Fruit fly (Drosophila melanogaster) whole organism, embryonic: ENCODE results near the gene CG34300.

ENCODE experiments used
- Bgb ChIP-seq: fragments of 200-800 bp; sonication (Bioruptor generic); IDR thresholded peaks from 2 replicates; pipeline ENCODE4 v1.3.6; 2022; ENCODE audit warnings: missing biosample characterization, missing genetic modification characterization; ENCODE audit not compliant: partially characterized antibody
- C15 ChIP-seq: fragments of 200-800 bp; sonication (Bioruptor generic); IDR thresholded peaks from 3 replicates; pipeline ENCODE4 v1.3.6; 2022; ENCODE audit warnings: missing biosample characterization, missing genetic modification characterization
- CG10654 ChIP-seq: fragments of 200-800 bp; sonication (Bioruptor generic); optimal IDR thresholded peaks from 2 replicates; lab custom pipeline; 2016; ENCODE audit warnings: missing biosample characterization, missing genetic modification characterization
- CG11093 ChIP-seq: fragments of 200-800 bp; sonication (Bioruptor generic); IDR thresholded peaks from 3 replicates; pipeline ENCODE4 v1.3.6; 2022; ENCODE audit warnings: missing biosample characterization, missing genetic modification characterization
- CG12942 ChIP-seq: fragments of 200-800 bp; sonication (Bioruptor generic); optimal IDR thresholded peaks from 3 replicates; lab custom pipeline; 2016; ENCODE audit warnings: missing biosample characterization, missing genetic modification characterization
- CG14050 ChIP-seq: fragments of 200-800 bp; sonication (Bioruptor generic); IDR thresholded peaks from 3 replicates; pipeline ENCODE4 v1.3.6; 2022; ENCODE audit warnings: missing biosample characterization, missing genetic modification characterization
- CG14860 ChIP-seq: fragments of 200-800 bp; sonication (Bioruptor generic); IDR thresholded peaks from 3 replicates; pipeline ENCODE4 v1.3.6; 2022; ENCODE audit warnings: missing biosample characterization, missing genetic modification characterization; ENCODE audit not compliant: partially characterized antibody
- CG17359 ChIP-seq: fragments of 200-800 bp; sonication (Bioruptor generic); optimal IDR thresholded peaks from 3 replicates; lab custom pipeline; 2018; ENCODE audit warnings: missing biosample characterization, mild to moderate bottlenecking, missing genetic modification characterization, moderate library complexity
- CG17912 ChIP-seq: fragments of 200-800 bp; sonication (Bioruptor generic); optimal IDR thresholded peaks from 2 replicates; lab custom pipeline; 2018; ENCODE audit warnings: missing biosample characterization, mild to moderate bottlenecking, missing genetic modification characterization
- CG18476 ChIP-seq: fragments of 200-800 bp; sonication (Bioruptor generic); optimal IDR thresholded peaks from 2 replicates; lab custom pipeline; 2016; ENCODE audit warnings: missing biosample characterization, mild to moderate bottlenecking, missing genetic modification characterization
- CG2120 ChIP-seq: fragments of 200-800 bp; sonication (Bioruptor generic); optimal IDR thresholded peaks from 3 replicates; lab custom pipeline; 2016; ENCODE audit warnings: missing biosample characterization, missing genetic modification characterization
- CG32767 ChIP-seq: fragments of 200-800 bp; sonication (Bioruptor generic); IDR thresholded peaks from 2 replicates; pipeline ENCODE4 v1.3.6; 2022; ENCODE audit warnings: missing biosample characterization, missing genetic modification characterization
- CG33557 ChIP-seq: fragments of 200-800 bp; sonication (Bioruptor generic); optimal IDR thresholded peaks from 2 replicates; lab custom pipeline; 2019; ENCODE audit warnings: missing biosample characterization, mild to moderate bottlenecking, missing genetic modification characterization, moderate library complexity
- CG3726 ChIP-seq: fragments of 200-800 bp; sonication (Bioruptor generic); IDR thresholded peaks from 3 replicates; pipeline ENCODE4, ENCODE4 v1.3.6; 2022; ENCODE audit warnings: missing biosample characterization, missing genetic modification characterization
- CG4707 ChIP-seq: fragments of 200-800 bp; sonication (Bioruptor generic); optimal IDR thresholded peaks from 2 replicates; lab custom pipeline; 2018; ENCODE audit warnings: missing biosample characterization, mild to moderate bottlenecking, missing genetic modification characterization, moderate library complexity
- CG5180 ChIP-seq: fragments of 200-800 bp; sonication (Bioruptor generic); optimal IDR thresholded peaks from 3 replicates; lab custom pipeline; 2017; ENCODE audit warnings: missing biosample characterization, missing genetic modification characterization, mild to moderate bottlenecking, moderate library complexity, missing genetic modification reagents
- CG5953 ChIP-seq: fragments of 200-800 bp; sonication (Bioruptor generic); IDR thresholded peaks from 2 replicates; pipeline ENCODE4 v1.3.6; 2022; ENCODE audit warnings: missing biosample characterization, missing genetic modification characterization
- CG6175 ChIP-seq: fragments of 200-800 bp; sonication (Bioruptor generic); IDR thresholded peaks from 3 replicates; pipeline ENCODE4 v1.3.6; 2022; ENCODE audit warnings: missing biosample characterization, missing genetic modification characterization
- CG6654 ChIP-seq: fragments of 200-800 bp; sonication (Bioruptor generic); optimal IDR thresholded peaks from 2 replicates; lab custom pipeline; 2017; ENCODE audit warnings: missing biosample characterization, mild to moderate bottlenecking, missing genetic modification characterization
- CG6813 ChIP-seq: fragments of 200-800 bp; sonication (Bioruptor generic); optimal IDR thresholded peaks from 2 replicates; lab custom pipeline; 2017; ENCODE audit warnings: missing biosample characterization, missing genetic modification characterization, mild to moderate bottlenecking, moderate library complexity, missing genetic modification reagents
- CG7372 ChIP-seq: fragments of 200-800 bp; sonication (Bioruptor generic); IDR thresholded peaks from 2 replicates; pipeline ENCODE4 v1.3.6; 2022; ENCODE audit warnings: missing biosample characterization, missing genetic modification characterization
- CG7987 ChIP-seq: fragments of 200-800 bp; sonication (Bioruptor generic); optimal IDR thresholded peaks from 2 replicates; lab custom pipeline; 2018; ENCODE audit warnings: missing biosample characterization, mild to moderate bottlenecking, missing genetic modification characterization, moderate library complexity
- CG8765 ChIP-seq: fragments of 200-800 bp; sonication (Bioruptor generic); IDR thresholded peaks from 2 replicates; pipeline ENCODE4 v1.3.6; 2022; ENCODE audit warnings: missing biosample characterization, missing genetic modification characterization
- Eip74EF ChIP-seq, 2 experiments: fragments of 200-800 bp in 1 of 2; fragments of >200 bp in 1 of 2; sonication (Bioruptor generic) in 1 of 2; optimal IDR thresholded peaks; 2 replicates each; lab custom pipeline; 2017 to 2019; ENCODE audit warnings: missing biosample characterization in 2 of 2, missing genetic modification characterization in 2 of 2, mild to moderate bottlenecking in 1 of 2, moderate library complexity in 1 of 2
- Fer1 ChIP-seq: fragments of 200-800 bp; sonication (Bioruptor generic); optimal IDR thresholded peaks from 2 replicates; lab custom pipeline; 2017; ENCODE audit warnings: missing biosample characterization, mild to moderate bottlenecking, missing genetic modification characterization
- Fer2 ChIP-seq: fragments of 200-800 bp; sonication (Bioruptor generic); optimal IDR thresholded peaks from 2 replicates; lab custom pipeline; 2018; ENCODE audit warnings: missing biosample characterization, mild to moderate bottlenecking, missing genetic modification characterization, moderate library complexity
- HmgZ ChIP-seq: fragments of 200-800 bp; sonication (Bioruptor generic); optimal IDR thresholded peaks from 2 replicates; lab custom pipeline; 2018; ENCODE audit warnings: missing biosample characterization, mild to moderate bottlenecking, missing genetic modification characterization
- Hr78 ChIP-seq, 2 experiments: fragments of 200-800 bp in 1 of 2; fragments of >200 bp in 1 of 2; sonication (Bioruptor generic) in 1 of 2; optimal IDR thresholded peaks; 2 replicates each; lab custom pipeline; 2017 to 2019; ENCODE audit warnings: missing biosample characterization in 2 of 2, missing genetic modification characterization in 2 of 2, mild to moderate bottlenecking in 1 of 2, moderate library complexity in 1 of 2
- MBD-R2 ChIP-seq: fragments of 200-800 bp; sonication (Bioruptor generic); IDR thresholded peaks from 2 replicates; pipeline ENCODE4 v1.3.6; 2022; ENCODE audit warnings: missing biosample characterization, missing genetic modification characterization
- NK7.1 ChIP-seq: fragments of 200-800 bp; sonication (Bioruptor generic); optimal IDR thresholded peaks from 3 replicates; lab custom pipeline; 2016; ENCODE audit warnings: missing biosample characterization, missing genetic modification characterization
- Pdp1 ChIP-seq, 2 experiments: fragments of 200-800 bp; sonication (Bioruptor generic); optimal IDR thresholded peaks; 3 replicates each; lab custom pipeline; 2016; ENCODE audit warnings: missing biosample characterization in 2 of 2, missing genetic modification characterization in 2 of 2, mild to moderate bottlenecking in 1 of 2, moderate library complexity in 1 of 2
- Sox100B ChIP-seq: fragments of 200-800 bp; sonication (Bioruptor generic); optimal IDR thresholded peaks from 3 replicates; lab custom pipeline; 2018; ENCODE audit warnings: missing biosample characterization, mild to moderate bottlenecking, missing genetic modification characterization
- Sox102F ChIP-seq: fragments of 200-800 bp; sonication (Bioruptor generic); optimal IDR thresholded peaks from 2 replicates; lab custom pipeline; 2018; ENCODE audit warnings: missing biosample characterization, mild to moderate bottlenecking, missing genetic modification characterization, moderate library complexity
- dan ChIP-seq: fragments of 200-800 bp; sonication (Bioruptor generic); IDR thresholded peaks from 2 replicates; pipeline ENCODE4 v1.3.6; 2022; ENCODE audit warnings: missing biosample characterization, missing genetic modification characterization
- dati ChIP-seq: fragments of 200-800 bp; sonication (Bioruptor generic); IDR thresholded peaks from 2 replicates; pipeline ENCODE4 v1.3.6; 2022; ENCODE audit warnings: missing biosample characterization, missing genetic modification characterization
- dimm ChIP-seq: fragments of 200-800 bp; sonication (Bioruptor generic); IDR thresholded peaks from 2 replicates; pipeline ENCODE4 v1.3.6; 2022; ENCODE audit warnings: missing biosample characterization, missing genetic modification characterization
- dm ChIP-seq: fragments of 200-800 bp; sonication (Bioruptor generic); optimal IDR thresholded peaks from 3 replicates; lab custom pipeline; 2016; ENCODE audit warnings: missing biosample characterization, missing genetic modification characterization
- fd3F ChIP-seq: fragments of 200-800 bp; sonication (Bioruptor generic); optimal IDR thresholded peaks from 2 replicates; lab custom pipeline; 2018; ENCODE audit warnings: missing biosample characterization, mild to moderate bottlenecking, missing genetic modification characterization, moderate library complexity
- gem ChIP-seq: fragments of 200-800 bp; sonication (Bioruptor generic); optimal IDR thresholded peaks from 2 replicates; lab custom pipeline; 2019; ENCODE audit warnings: missing biosample characterization, mild to moderate bottlenecking, missing genetic modification characterization, moderate library complexity
- gsb ChIP-seq: fragments of 200-800 bp; sonication (Bioruptor generic); IDR thresholded peaks from 2 replicates; pipeline ENCODE4 v1.3.6; 2022; ENCODE audit warnings: missing biosample characterization, missing genetic modification characterization
- knrl ChIP-seq: fragments of 200-800 bp; sonication (Bioruptor generic); IDR thresholded peaks from 3 replicates; pipeline ENCODE4 v1.3.6; 2022; ENCODE audit warnings: missing biosample characterization, missing genetic modification characterization; ENCODE audit not compliant: partially characterized antibody
- lbe ChIP-seq: fragments of 200-800 bp; sonication (Bioruptor generic); optimal IDR thresholded peaks from 2 replicates; lab custom pipeline; 2016; ENCODE audit warnings: missing biosample characterization, mild to moderate bottlenecking, missing genetic modification characterization
- luna ChIP-seq: fragments of 200-800 bp; sonication (Bioruptor generic); optimal IDR thresholded peaks from 2 replicates; lab custom pipeline; 2016; ENCODE audit warnings: missing biosample characterization, missing genetic modification characterization
- odd ChIP-seq: fragments of 200-800 bp; sonication (Bioruptor generic); optimal IDR thresholded peaks from 2 replicates; lab custom pipeline; 2017; ENCODE audit warnings: missing biosample characterization, mild to moderate bottlenecking, missing genetic modification characterization
- schlank ChIP-seq: fragments of 200-800 bp; sonication (Bioruptor generic); optimal IDR thresholded peaks from 2 replicates; lab custom pipeline; 2018; ENCODE audit warnings: missing biosample characterization, mild to moderate bottlenecking, missing genetic modification characterization
- sisA ChIP-seq: fragments of 200-800 bp; sonication (Bioruptor generic); IDR thresholded peaks from 2 replicates; pipeline ENCODE4 v1.3.6; 2022; ENCODE audit warnings: missing biosample characterization, missing genetic modification characterization
- sob ChIP-seq: fragments of 200-800 bp; sonication (Bioruptor generic); IDR thresholded peaks from 2 replicates; pipeline ENCODE4 v1.3.6; 2022; ENCODE audit warnings: missing biosample characterization, missing genetic modification characterization
- trh ChIP-seq: fragments of 200-800 bp; sonication (Bioruptor generic); optimal IDR thresholded peaks from 2 replicates; lab custom pipeline; 2016; ENCODE audit warnings: missing biosample characterization, missing genetic modification characterization
- vvl ChIP-seq: fragments of 200-800 bp; sonication (Bioruptor generic); IDR thresholded peaks from 2 replicates; pipeline ENCODE4 v1.3.6; 2022; ENCODE audit warnings: missing biosample characterization, missing genetic modification characterization

The CG34300 gene

dm6 chr3R:30337919-30338647 lies 31.6 kb upstream of the CG34300 start (continued):
- TF ChIP-seq knrl (GFP tag; lab: Robert Waterston, UW), result no peak
- TF ChIP-seq CG17912, result no peak
- TF ChIP-seq odd, result no peak
- TF ChIP-seq Hr78 (GFP tag; optimal IDR thresholded peaks at IDR 0.05; lab: Kevin White, UChicago), result peak in 1 of 2 experiments; percentile 76
- no peak for TF ChIP-seq CG11093 (GFP tag; lab: Robert Waterston, UW)
- TF ChIP-seq dati (GFP tag; lab: Robert Waterston, UW), result no peak
- TF ChIP-seq CG5953, result no peak
- TF ChIP-seq CG2120 (GFP tag; lab: Kevin White, UChicago), result no peak
- TF ChIP-seq NK7.1 (GFP tag; lab: Kevin White, UChicago), result no peak
- TF ChIP-seq CG5180 (GFP tag; lab: Kevin White, UChicago), result peak; percentile 8
- 0 out of 2 replicates have a peak, but pooled peaks have one; percentile 7 for TF ChIP-seq vvl
- TF ChIP-seq CG14050, result no peak
- TF ChIP-seq CG7987, result no peak
- no peak for TF ChIP-seq dan (GFP tag; lab: Robert Waterston, UW)
- no peak for TF ChIP-seq trh
- peak; percentile 14 for TF ChIP-seq Sox100B (GFP tag; lab: Kevin White, UChicago)
- no peak for TF ChIP-seq CG8765
- no peak for TF ChIP-seq CG32767 (GFP tag; lab: Robert Waterston, UW)
- no peak for TF ChIP-seq CG6654
- no peak for TF ChIP-seq Fer2 (tag; lab: Kevin White, UChicago)
- TF ChIP-seq CG10654 (GFP tag; lab: Kevin White, UChicago), result no peak
- no peak for TF ChIP-seq CG7372
- no peak for TF ChIP-seq CG3726 (GFP tag; lab: Robert Waterston, UW)
- no peak for TF ChIP-seq luna
- TF ChIP-seq CG17359, result peak; percentile 2
- no peak for TF ChIP-seq CG14860
- no peak for TF ChIP-seq CG6813 (GFP tag; lab: Kevin White, UChicago)
- no peak for TF ChIP-seq CG6175
- 0 out of 2 replicates have a peak, but pooled peaks have one; percentile 20 for TF ChIP-seq sob (GFP tag; lab: Robert Waterston, UW)
- no peak for TF ChIP-seq CG4707 (GFP tag; lab: Kevin White, UChicago)
- TF ChIP-seq gem, result peak; percentile 19
- no peak for TF ChIP-seq gsb (GFP tag; lab: Robert Waterston, UW)
- no peak for TF ChIP-seq schlank
- no peak for TF ChIP-seq dm (GFP tag; lab: Kevin White, UChicago)
- no peak for TF ChIP-seq lbe (GFP tag; lab: Kevin White, UChicago)
- TF ChIP-seq dimm (GFP tag; lab: Robert Waterston, UW), result no peak
- peak; percentile 14 for TF ChIP-seq Fer1 (GFP tag; lab: Kevin White, UChicago)
- no peak for TF ChIP-seq CG12942 (GFP tag; lab: Kevin White, UChicago)
- TF ChIP-seq HmgZ, result no peak
- no peak for TF ChIP-seq CG18476 (GFP tag; lab: Kevin White, UChicago)
- no peak for TF ChIP-seq Pdp1 (GFP tag; optimal IDR thresholded peaks at IDR 0.05; lab: Kevin White, UChicago)
- TF ChIP-seq C15 (GFP tag; lab: Robert Waterston, UW), result 0 out of 3 replicates have a peak, but pooled peaks have one; percentile 46
- no peak for TF ChIP-seq Bgb (GFP tag; lab: Robert Waterston, UW)
- TF ChIP-seq Sox102F (GFP tag; lab: Kevin White, UChicago), result no peak
- TF ChIP-seq sisA (GFP tag; lab: Robert Waterston, UW), result no peak
- TF ChIP-seq CG33557, result no peak
- no peak for TF ChIP-seq fd3F (GFP tag; lab: Kevin White, UChicago)
- TF ChIP-seq MBD-R2 (GFP tag; lab: Robert Waterston, UW), result no peak
- no peak for TF ChIP-seq Eip74EF (GFP tag; optimal IDR thresholded peaks at IDR 0.05; lab: Kevin White, UChicago)
